Worm (Caenorhabditis elegans) whole organism, mixed stage, embryonic: Measurements from ENCODE around the gene col-130.
A peak's percentile ranks its signal among the peaks of the same experiment; 100 is the strongest.

Source experiments
- M03D4.4 ChIP-seq: sonication (generic microtip); optimal IDR thresholded peaks from 2 replicates; lab custom pipeline; 2017; ENCODE audit warnings: mild to moderate bottlenecking, missing genetic modification characterization, missing compliant biosample characterization
- bed-3 ChIP-seq: fragments of 200-800 bp; sonication (Bioruptor generic); optimal IDR thresholded peaks from 3 replicates; lab custom pipeline; 2018; ENCODE audit warnings: mild to moderate bottlenecking, missing genetic modification characterization, moderate library complexity, missing compliant biosample characterization
- blmp-1 ChIP-seq: fragments of 150-350 bp; optimal IDR thresholded peaks from 2 replicates; lab custom pipeline; 2014; ENCODE audit warnings: missing biosample characterization, missing genetic modification characterization
- ceh-39 ChIP-seq: fragments of 150-350 bp; optimal IDR thresholded peaks from 2 replicates; lab custom pipeline; 2014; ENCODE audit warnings: missing biosample characterization, missing genetic modification characterization
- ceh-43 ChIP-seq: fragments of 200-800 bp; sonication (Bioruptor generic); optimal IDR thresholded peaks from 2 replicates; lab custom pipeline; 2018; ENCODE audit warnings: mild to moderate bottlenecking, missing genetic modification characterization, moderate library complexity, missing compliant biosample characterization
- ceh-83 ChIP-seq: fragments of 200-800 bp; sonication (Bioruptor generic); optimal IDR thresholded peaks from 2 replicates; lab custom pipeline; 2018; ENCODE audit warnings: mild to moderate bottlenecking, missing genetic modification characterization, missing compliant biosample characterization
- ces-1 ChIP-seq: fragments of 150-350 bp; optimal IDR thresholded peaks from 2 replicates; lab custom pipeline; 2014; ENCODE audit warnings: missing biosample characterization, missing genetic modification reagents, missing genetic modification characterization
- cnd-1 ChIP-seq: fragments of 200-800 bp; sonication (Bioruptor generic); optimal IDR thresholded peaks from 2 replicates; lab custom pipeline; 2018; ENCODE audit warnings: mild to moderate bottlenecking, missing genetic modification characterization, missing compliant biosample characterization
- drap-1 ChIP-seq: fragments of 200-800 bp; sonication (Bioruptor generic); optimal IDR thresholded peaks from 3 replicates; lab custom pipeline; 2018; ENCODE audit warnings: mild to moderate bottlenecking, missing genetic modification characterization, missing compliant biosample characterization
- elt-1 ChIP-seq: sonication (generic microtip); optimal IDR thresholded peaks from 2 replicates; lab custom pipeline; 2017; ENCODE audit warnings: missing genetic modification characterization, mild to moderate bottlenecking, missing compliant biosample characterization, antibody characterized with exemption, moderate library complexity, borderline replicate concordance; ENCODE audit not compliant: insufficient read depth
- elt-3 ChIP-seq: fragments of 150-350 bp; optimal IDR thresholded peaks from 2 replicates; lab custom pipeline; 2014; ENCODE audit warnings: missing biosample characterization, missing genetic modification characterization
- flh-1 ChIP-seq: fragments of 200-800 bp; sonication (Bioruptor generic); optimal IDR thresholded peaks from 2 replicates; lab custom pipeline; 2018; ENCODE audit warnings: mild to moderate bottlenecking, missing genetic modification characterization, moderate library complexity, missing compliant biosample characterization
- ham-2 ChIP-seq: fragments of 200-800 bp; sonication (Bioruptor generic); optimal IDR thresholded peaks from 2 replicates; lab custom pipeline; 2018; ENCODE audit warnings: mild to moderate bottlenecking, missing genetic modification characterization, missing compliant biosample characterization
- hlh-1 ChIP-seq: fragments of 150-350 bp; optimal IDR thresholded peaks from 2 replicates; lab custom pipeline; 2014; ENCODE audit warnings: missing biosample characterization, missing genetic modification reagents, missing genetic modification characterization
- lin-13 ChIP-seq: fragments of 150-350 bp; optimal IDR thresholded peaks from 2 replicates; lab custom pipeline; 2014; ENCODE audit warnings: missing biosample characterization, missing genetic modification characterization
- lin-32 ChIP-seq: fragments of 200-800 bp; sonication (Bioruptor generic); optimal IDR thresholded peaks from 2 replicates; lab custom pipeline; 2018; ENCODE audit warnings: mild to moderate bottlenecking, missing genetic modification characterization, missing compliant biosample characterization
- lsy-2 ChIP-seq: fragments of 150-350 bp; optimal IDR thresholded peaks from 2 replicates; lab custom pipeline; 2014; ENCODE audit warnings: missing biosample characterization, missing genetic modification characterization
- mab-5 ChIP-seq: fragments of 150-350 bp; optimal IDR thresholded peaks from 2 replicates; lab custom pipeline; 2014; ENCODE audit warnings: missing biosample characterization, missing genetic modification characterization
- mep-1 ChIP-seq: fragments of 150-350 bp; optimal IDR thresholded peaks from 2 replicates; lab custom pipeline; 2017; ENCODE audit warnings: missing biosample characterization, missing genetic modification reagents, missing genetic modification characterization, inconsistent platforms
- mls-2 ChIP-seq: sonication (generic microtip); optimal IDR thresholded peaks from 2 replicates; lab custom pipeline; 2016; ENCODE audit warnings: mild to moderate bottlenecking, missing genetic modification characterization, moderate library complexity, missing compliant biosample characterization
- nhr-12 ChIP-seq: fragments of 150-350 bp; optimal IDR thresholded peaks from 2 replicates; lab custom pipeline; 2014; ENCODE audit warnings: missing biosample characterization, missing genetic modification characterization
- nhr-2 ChIP-seq: fragments of 150-350 bp; optimal IDR thresholded peaks from 2 replicates; lab custom pipeline; 2014; ENCODE audit warnings: missing biosample characterization, missing genetic modification characterization
- nhr-237 ChIP-seq: fragments of 150-350 bp; optimal IDR thresholded peaks from 2 replicates; lab custom pipeline; 2014; ENCODE audit warnings: missing biosample characterization, missing genetic modification characterization
- nhr-28 ChIP-seq: fragments of 150-350 bp; optimal IDR thresholded peaks from 2 replicates; lab custom pipeline; 2014; ENCODE audit warnings: missing biosample characterization, missing genetic modification characterization
- nhr-76 ChIP-seq: sonication (generic microtip); optimal IDR thresholded peaks from 2 replicates; lab custom pipeline; 2017; ENCODE audit warnings: missing biosample characterization, missing genetic modification characterization
- pha-4 ChIP-seq: fragments of 150-350 bp; optimal IDR thresholded peaks from 2 replicates; lab custom pipeline; 2018; ENCODE audit warnings: missing biosample characterization, missing genetic modification reagents, missing genetic modification characterization
- sem-2 ChIP-seq: fragments of 200-800 bp; sonication (Bioruptor generic); optimal IDR thresholded peaks from 2 replicates; lab custom pipeline; 2018; ENCODE audit warnings: mild to moderate bottlenecking, missing genetic modification characterization, missing compliant biosample characterization
- snpc-4 ChIP-seq: fragments of 150-350 bp; optimal IDR thresholded peaks from 2 replicates; lab custom pipeline; 2014; ENCODE audit warnings: missing biosample characterization, missing genetic modification characterization
- sptf-1 ChIP-seq: sonication (generic microtip); optimal IDR thresholded peaks from 2 replicates; lab custom pipeline; 2017; ENCODE audit warnings: mild to moderate bottlenecking, missing genetic modification characterization, moderate library complexity, missing compliant biosample characterization
- tbx-8 ChIP-seq: fragments of 200-800 bp; sonication (Bioruptor generic); optimal IDR thresholded peaks from 2 replicates; lab custom pipeline; 2018; ENCODE audit warnings: mild to moderate bottlenecking, missing genetic modification characterization, moderate library complexity, missing compliant biosample characterization
- unc-120 ChIP-seq: sonication (generic microtip); optimal IDR thresholded peaks from 2 replicates; lab custom pipeline; 2017; ENCODE audit warnings: missing genetic modification characterization, missing compliant biosample characterization; ENCODE audit not compliant: poor library complexity, severe bottlenecking
- unc-39 ChIP-seq: fragments of 150-350 bp; optimal IDR thresholded peaks from 2 replicates; lab custom pipeline; 2014; ENCODE audit warnings: missing biosample characterization, missing genetic modification characterization
- unc-62 ChIP-seq: fragments of 150-350 bp; optimal IDR thresholded peaks from 2 replicates; lab custom pipeline; 2014; ENCODE audit warnings: missing biosample characterization, missing genetic modification reagents, missing genetic modification characterization
- zip-8 ChIP-seq: fragments of 150-350 bp; optimal IDR thresholded peaks from 2 replicates; lab custom pipeline; 2014; ENCODE audit warnings: missing biosample characterization, missing genetic modification characterization
- ztf-11 ChIP-seq: fragments of 150-350 bp; optimal IDR thresholded peaks from 2 replicates; lab custom pipeline; 2014; ENCODE audit warnings: missing biosample characterization, missing genetic modification characterization

Gene col-130

ce11 chrIV:12410167-12410566 is 18.1 kb downstream of the col-130 start, which contains the start of gene acl-13:
Gene acl-13, plus strand, starts transcription at chrIV:12410467.
- TF ChIP-seq nhr-28 (tag; lab: Kevin White, UChicago) = no peak
- TF ChIP-seq nhr-237 = no peak
- no peak for TF ChIP-seq nhr-2 (tag; lab: Kevin White, UChicago)
- TF ChIP-seq elt-1 (tag; lab: Kevin White, UChicago) = no peak
- TF ChIP-seq blmp-1 (tag; lab: Kevin White, UChicago) = no peak
- no peak for TF ChIP-seq tbx-8 (GFP tag; lab: Kevin White, UChicago)
- no peak for TF ChIP-seq ham-2
- TF ChIP-seq lsy-2 = no peak
- TF ChIP-seq nhr-76 (tag; lab: Kevin White, UChicago) = no peak
- no peak for TF ChIP-seq hlh-1 (tag; lab: Kevin White, UChicago)
- no peak for TF ChIP-seq ceh-39 (tag; lab: Kevin White, UChicago)
- TF ChIP-seq lin-13 (tag; lab: Kevin White, UChicago) = no peak
- TF ChIP-seq nhr-12 (tag; lab: Kevin White, UChicago) = no peak
- TF ChIP-seq unc-62 = no peak
- TF ChIP-seq unc-39 (tag; lab: Kevin White, UChicago) = no peak
- TF ChIP-seq bed-3 (GFP tag; lab: Kevin White, UChicago) = no peak
- TF ChIP-seq mab-5 = no peak
- TF ChIP-seq, all 35 proteins: peak for 0

- TF ChIP-seq bed-3 (GFP tag; lab: Kevin White, UChicago) = no peak
- no peak for TF ChIP-seq sptf-1 (tag; lab: Kevin White, UChicago)
- TF ChIP-seq sem-2 (GFP tag; lab: Kevin White, UChicago) = no peak
- TF ChIP-seq nhr-2 (tag; lab: Kevin White, UChicago) = no peak
- no peak for TF ChIP-seq nhr-76 (tag; lab: Kevin White, UChicago)
- no peak for TF ChIP-seq mep-1
- no peak for TF ChIP-seq mab-5
- TF ChIP-seq flh-1 (GFP tag; lab: Kevin White, UChicago) = no peak
- TF ChIP-seq M03D4.4 (tag; lab: Kevin White, UChicago) = no peak
- no peak for TF ChIP-seq snpc-4 (tag; lab: Kevin White, UChicago)
These were observed 19.7 kb downstream of the col-130 start, which contains the start of gene dsb-1 for ce11 chrIV:12408625-12409024. Gene dsb-1, plus strand, starts transcription at chrIV:12408925.

- peak; percentile 77 for TF ChIP-seq lin-13 (tag; lab: Kevin White, UChicago)
- no peak for TF ChIP-seq tbx-8 (GFP tag; lab: Kevin White, UChicago)
- no peak for TF ChIP-seq nhr-2 (tag; lab: Kevin White, UChicago)
- no peak for TF ChIP-seq elt-1 (tag; lab: Kevin White, UChicago)
- TF ChIP-seq nhr-76 (tag; lab: Kevin White, UChicago) = no peak
- no peak for TF ChIP-seq blmp-1 (tag; lab: Kevin White, UChicago)
- TF ChIP-seq nhr-28 (tag; lab: Kevin White, UChicago) = no peak
- TF ChIP-seq drap-1 (GFP tag; lab: Kevin White, UChicago) = peak; percentile 49
- TF ChIP-seq pha-4 = peak; percentile 84
- peak; percentile 97 for TF ChIP-seq mep-1
- no peak for TF ChIP-seq unc-62
- TF ChIP-seq unc-39 (tag; lab: Kevin White, UChicago) = no peak
- no peak for TF ChIP-seq bed-3 (GFP tag; lab: Kevin White, UChicago)
- no peak for TF ChIP-seq elt-3 (tag; lab: Kevin White, UChicago)
- no peak for TF ChIP-seq zip-8 (tag; lab: Kevin White, UChicago)
- TF ChIP-seq sem-2 (GFP tag; lab: Kevin White, UChicago) = no peak
- TF ChIP-seq nhr-237 = peak; percentile 91
- TF ChIP-seq mab-5 = no peak
- TF ChIP-seq ceh-83 = no peak
- no peak for TF ChIP-seq unc-120 (tag; lab: Kevin White, UChicago)
- TF ChIP-seq nhr-12 (tag; lab: Kevin White, UChicago) = no peak
- peak; percentile 33 for TF ChIP-seq sptf-1 (tag; lab: Kevin White, UChicago)
- TF ChIP-seq hlh-1 (tag; lab: Kevin White, UChicago) = peak; percentile 48
- no peak for TF ChIP-seq ztf-11 (tag; lab: Kevin White, UChicago)
- no peak for TF ChIP-seq snpc-4 (tag; lab: Kevin White, UChicago)
- TF ChIP-seq ham-2 = no peak
- no peak for TF ChIP-seq lin-32 (GFP tag; lab: Kevin White, UChicago)
- peak; percentile 0 for TF ChIP-seq mls-2 (tag; lab: Kevin White, UChicago)
- peak; percentile 84 for TF ChIP-seq lsy-2
- peak; percentile 11 for TF ChIP-seq ceh-43 (GFP tag; lab: Kevin White, UChicago)
- no peak for TF ChIP-seq cnd-1
- TF ChIP-seq ces-1 (GFP tag; lab: Kevin White, UChicago) = peak; percentile 99
- no peak for TF ChIP-seq flh-1 (GFP tag; lab: Kevin White, UChicago)
- peak; percentile 54 for TF ChIP-seq ceh-39 (tag; lab: Kevin White, UChicago)
- no peak for TF ChIP-seq M03D4.4 (tag; lab: Kevin White, UChicago)
- TF ChIP-seq, all 35 proteins: peak for 12
These were observed 24.2 kb downstream of the col-130 start, which contains the start of gene gex-3 for ce11 chrIV:12404137-12404536. Gene gex-3, plus strand, starts transcription at chrIV:12404431.
